Fruit fly (Drosophila melanogaster) whole organism, prepupa: ENCODE data around the gene CG14324.

Source experiments
- Blimp-1 ChIP-seq: fragments of 200-800 bp; sonication (Bioruptor generic); optimal IDR thresholded peaks from 3 replicates; lab custom pipeline; 2017; ENCODE audit warnings: missing biosample characterization, missing genetic modification characterization, mild to moderate bottlenecking, moderate library complexity, missing genetic modification reagents
- CG10631 ChIP-seq: fragments of 200-800 bp; sonication (Bioruptor generic); optimal IDR thresholded peaks from 2 replicates; lab custom pipeline; 2016; ENCODE audit warnings: missing biosample characterization, missing genetic modification characterization
- CG11294 ChIP-seq: fragments of 200-800 bp; sonication (Bioruptor generic); IDR thresholded peaks from 2 replicates; pipeline ENCODE4 v1.3.6; 2022; ENCODE audit warnings: missing biosample characterization, missing genetic modification characterization
- CG11762 ChIP-seq: fragments of 200-800 bp; sonication (Bioruptor generic); optimal IDR thresholded peaks from 3 replicates; lab custom pipeline; 2016; ENCODE audit warnings: missing biosample characterization, missing genetic modification characterization; ENCODE audit not compliant: insufficient read depth
- CG11902 ChIP-seq: fragments of 200-800 bp; sonication (Bioruptor generic); optimal IDR thresholded peaks from 3 replicates; lab custom pipeline; 2016; ENCODE audit warnings: missing biosample characterization, missing genetic modification characterization
- CG15336 ChIP-seq: fragments of 200-800 bp; sonication (Bioruptor generic); IDR thresholded peaks from 2 replicates; pipeline ENCODE4 v1.3.6; 2022; ENCODE audit warnings: missing biosample characterization, missing genetic modification characterization
- CG1621 ChIP-seq: fragments of 200-800 bp; sonication (Bioruptor generic); optimal IDR thresholded peaks from 3 replicates; lab custom pipeline; 2018; ENCODE audit warnings: missing biosample characterization, mild to moderate bottlenecking, missing genetic modification characterization
- CG31627 ChIP-seq: fragments of 200-800 bp; sonication (Bioruptor generic); optimal IDR thresholded peaks from 3 replicates; lab custom pipeline; 2016; ENCODE audit warnings: missing biosample characterization, missing genetic modification characterization
- CG32006 ChIP-seq: fragments of 200-800 bp; sonication (Bioruptor generic); optimal IDR thresholded peaks from 3 replicates; lab custom pipeline; 2017; ENCODE audit warnings: missing biosample characterization, mild to moderate bottlenecking, missing genetic modification characterization
- CG34406 ChIP-seq: fragments of 200-800 bp; sonication (Bioruptor generic); optimal IDR thresholded peaks from 3 replicates; lab custom pipeline; 2016; ENCODE audit warnings: missing biosample characterization, missing genetic modification characterization
- CG6792 ChIP-seq: fragments of 200-800 bp; sonication (Bioruptor generic); optimal IDR thresholded peaks from 3 replicates; lab custom pipeline; 2016; ENCODE audit warnings: missing biosample characterization, missing genetic modification characterization
- CG6808 ChIP-seq: fragments of 200-800 bp; sonication (Bioruptor generic); optimal IDR thresholded peaks from 3 replicates; lab custom pipeline; 2017; ENCODE audit warnings: missing biosample characterization, missing genetic modification characterization, mild to moderate bottlenecking, moderate library complexity, missing genetic modification reagents
- CG8119 ChIP-seq: fragments of 200-800 bp; sonication (Bioruptor generic); IDR thresholded peaks from 3 replicates; pipeline ENCODE4 v1.3.6; 2022; ENCODE audit warnings: missing biosample characterization, missing genetic modification characterization
- CG8319 ChIP-seq: fragments of 200-800 bp; sonication (Bioruptor generic); optimal IDR thresholded peaks from 3 replicates; lab custom pipeline; 2016; ENCODE audit warnings: missing biosample characterization, missing genetic modification characterization
- CG8632 ChIP-seq: fragments of 200-800 bp; sonication (Bioruptor generic); optimal IDR thresholded peaks from 3 replicates; lab custom pipeline; 2016; ENCODE audit warnings: missing biosample characterization, missing genetic modification characterization
- CG9139 ChIP-seq: fragments of 200-800 bp; sonication (Bioruptor generic); optimal IDR thresholded peaks from 3 replicates; lab custom pipeline; 2017; ENCODE audit warnings: missing biosample characterization, mild to moderate bottlenecking, missing genetic modification characterization
- Eip75B ChIP-seq: fragments of 200-800 bp; sonication (Bioruptor generic); optimal IDR thresholded peaks from 3 replicates; lab custom pipeline; 2016; ENCODE audit warnings: missing biosample characterization, missing genetic modification characterization
- Eip78C ChIP-seq: fragments of 200-800 bp; sonication (Bioruptor generic); peaks from one replicate; lab custom pipeline; 2016; ENCODE audit warnings: missing biosample characterization, missing genetic modification characterization
- Ets21C ChIP-seq: fragments of 200-800 bp; sonication (Bioruptor generic); optimal IDR thresholded peaks from 3 replicates; lab custom pipeline; 2016; ENCODE audit warnings: missing biosample characterization, missing genetic modification characterization
- Ets96B ChIP-seq: fragments of 200-800 bp; optimal IDR thresholded peaks from 2 replicates; lab custom pipeline; 2019; ENCODE audit warnings: missing biosample characterization, mild to moderate bottlenecking, missing genetic modification characterization, moderate library complexity
- Gug ChIP-seq: fragments of 200-800 bp; sonication (Bioruptor generic); IDR thresholded peaks from 2 replicates; pipeline ENCODE4 v1.3.6; 2022; ENCODE audit warnings: missing biosample characterization, missing genetic modification characterization
- Hr38 ChIP-seq: sonication (Bioruptor generic); optimal IDR thresholded peaks from 2 replicates; lab custom pipeline; 2016; ENCODE audit warnings: missing biosample characterization, missing genetic modification characterization
- Hr39 ChIP-seq: fragments of 200-800 bp; sonication (Bioruptor generic); optimal IDR thresholded peaks from 2 replicates; lab custom pipeline; 2016; ENCODE audit warnings: missing biosample characterization, missing genetic modification characterization
- Hr4 ChIP-seq: fragments of 200-800 bp; sonication (Bioruptor generic); optimal IDR thresholded peaks from 3 replicates; lab custom pipeline; 2016; ENCODE audit warnings: missing biosample characterization, missing genetic modification characterization
- Met ChIP-seq: fragments of 200-800 bp; sonication (Bioruptor generic); optimal IDR thresholded peaks from 3 replicates; lab custom pipeline; 2016; ENCODE audit warnings: missing biosample characterization, missing genetic modification characterization
- OdsH ChIP-seq: fragments of 200-800 bp; sonication (Bioruptor generic); optimal IDR thresholded peaks from 3 replicates; lab custom pipeline; 2016; ENCODE audit warnings: missing biosample characterization, missing genetic modification characterization
- Sox102F ChIP-seq: fragments of 200-800 bp; sonication (Bioruptor generic); optimal IDR thresholded peaks from 2 replicates; lab custom pipeline; 2016; ENCODE audit warnings: missing biosample characterization, mild to moderate bottlenecking, missing genetic modification characterization
- Sox14 ChIP-seq: fragments of 200-800 bp; sonication (Bioruptor generic); optimal IDR thresholded peaks from 3 replicates; lab custom pipeline; 2016; ENCODE audit warnings: missing biosample characterization, missing genetic modification characterization
- achi ChIP-seq: fragments of 200-800 bp; sonication (Bioruptor generic); optimal IDR thresholded peaks from 3 replicates; lab custom pipeline; 2016; ENCODE audit warnings: missing biosample characterization, missing genetic modification characterization
- acj6 ChIP-seq: fragments of 200-800 bp; sonication (Bioruptor generic); optimal IDR thresholded peaks from 3 replicates; lab custom pipeline; 2016; ENCODE audit warnings: missing biosample characterization, missing genetic modification characterization
- cyc ChIP-seq: fragments of 200-800 bp; sonication (Bioruptor generic); optimal IDR thresholded peaks from 3 replicates; lab custom pipeline; 2016; ENCODE audit warnings: missing biosample characterization, missing genetic modification characterization
- eg ChIP-seq: fragments of 200-800 bp; sonication (Bioruptor generic); IDR thresholded peaks from 3 replicates; pipeline ENCODE4 v1.3.6; 2022; ENCODE audit warnings: missing biosample characterization, missing genetic modification characterization
- esn ChIP-seq: fragments of 200-800 bp; sonication (Bioruptor generic); optimal IDR thresholded peaks from 2 replicates; lab custom pipeline; 2016; ENCODE audit warnings: missing biosample characterization, mild to moderate bottlenecking, missing genetic modification characterization, moderate library complexity
- fd59A ChIP-seq: fragments of 200-800 bp; sonication (Bioruptor generic); optimal IDR thresholded peaks from 2 replicates; lab custom pipeline; 2017; ENCODE audit warnings: missing biosample characterization, mild to moderate bottlenecking, missing genetic modification characterization, missing genetic modification reagents
- fkh ChIP-seq: fragments of 200-800 bp; sonication (Bioruptor generic); optimal IDR thresholded peaks from 3 replicates; lab custom pipeline; 2017; ENCODE audit warnings: missing biosample characterization, mild to moderate bottlenecking, missing genetic modification characterization, moderate library complexity
- lz ChIP-seq: fragments of 200-800 bp; sonication (Bioruptor generic); optimal IDR thresholded peaks from 3 replicates; lab custom pipeline; 2016; ENCODE audit warnings: missing biosample characterization, missing genetic modification characterization
- net ChIP-seq: fragments of 200-800 bp; sonication (Bioruptor generic); optimal IDR thresholded peaks from 3 replicates; lab custom pipeline; 2016; ENCODE audit warnings: missing biosample characterization, missing genetic modification characterization
- pdm3 ChIP-seq: fragments of 200-800 bp; sonication (Bioruptor generic); optimal IDR thresholded peaks from 3 replicates; lab custom pipeline; 2016; ENCODE audit warnings: missing biosample characterization, missing genetic modification characterization
- spab ChIP-seq: fragments of 200-800 bp; sonication (Bioruptor generic); optimal IDR thresholded peaks from 2 replicates; lab custom pipeline; 2017; ENCODE audit warnings: missing biosample characterization, mild to moderate bottlenecking, missing genetic modification characterization, missing genetic modification reagents
- ss ChIP-seq, 2 experiments: fragments of 200-800 bp; sonication (Bioruptor generic); optimal IDR thresholded peaks; 2 replicates in 1 of 2; 3 replicates in 1 of 2; lab custom pipeline; 2017 to 2018; ENCODE audit warnings: mild to moderate bottlenecking in 2 of 2, missing biosample characterization in 2 of 2, missing genetic modification characterization in 2 of 2, moderate library complexity in 1 of 2
- svp ChIP-seq: fragments of 200-800 bp; sonication (Bioruptor generic); peaks from one replicate; lab custom pipeline; 2016; ENCODE audit warnings: missing biosample characterization, missing genetic modification characterization
- topi ChIP-seq: fragments of 200-800 bp; sonication (Bioruptor generic); optimal IDR thresholded peaks from 3 replicates; lab custom pipeline; 2016; ENCODE audit warnings: missing biosample characterization, missing genetic modification characterization
- vri ChIP-seq: fragments of 200-800 bp; sonication (Bioruptor generic); optimal IDR thresholded peaks from 3 replicates; lab custom pipeline; 2016; ENCODE audit warnings: missing biosample characterization, mild to moderate bottlenecking, missing genetic modification characterization

Gene CG14324

DNA sequence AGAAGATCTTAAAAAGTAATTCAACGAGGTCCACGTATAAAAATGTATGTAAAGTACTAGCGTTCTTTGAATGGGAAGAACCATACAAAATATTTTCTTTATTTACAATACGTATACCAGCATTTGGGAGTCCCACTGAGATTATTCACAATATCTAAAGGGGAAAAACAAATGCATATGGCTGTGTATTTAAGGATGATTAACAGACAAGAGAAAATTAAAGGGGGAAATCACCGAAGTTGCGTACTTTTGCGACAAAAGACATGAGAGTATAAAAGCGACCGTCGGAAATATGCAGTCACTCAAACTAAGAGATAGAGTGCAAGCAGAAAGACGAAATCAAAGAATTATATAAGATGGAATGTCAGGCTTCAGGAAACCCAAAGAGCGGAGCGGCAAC is 6.4 kb upstream of the CG14324 start, which contains the start of gene AttD:
Gene AttD (plus strand): TSS at position 301 of the 400 bp plus-strand sequence.
- TF ChIP-seq Eip78C (GFP tag; lab: Kevin White, UChicago) (peak; percentile 25), CG6808 (GFP tag; lab: Kevin White, UChicago) (no peak)

DNA sequence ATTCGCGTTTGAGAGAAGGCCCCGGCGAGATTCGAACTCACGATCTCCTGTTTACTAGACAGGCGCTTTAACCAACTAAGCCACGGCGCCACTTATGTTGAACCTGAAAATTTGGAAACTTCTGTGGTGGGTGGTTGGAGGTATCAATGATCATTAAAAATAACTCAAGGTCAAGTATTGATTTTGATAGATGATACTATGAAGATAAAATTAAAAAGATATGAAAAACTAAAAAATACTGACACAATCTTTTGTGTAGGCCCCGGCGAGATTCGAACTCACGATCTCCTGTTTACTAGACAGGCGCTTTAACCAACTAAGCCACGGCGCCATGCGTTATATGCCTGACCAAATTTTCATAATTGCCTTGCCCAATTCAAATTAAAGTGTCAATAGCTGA is 6.0 kb upstream of the CG14324 start:
- TF ChIP-seq CG31627 (GFP tag; lab: Kevin White, UChicago) (no peak), vri (GFP tag; lab: Kevin White, UChicago) (no peak), CG1621 (tag; lab: Kevin White, UChicago) (no peak), svp (GFP tag; lab: Kevin White, UChicago) (peak; percentile 53), cyc (GFP tag; lab: Kevin White, UChicago) (no peak), fd59A (no peak), ss (GFP tag; optimal IDR thresholded peaks at IDR 0.05; lab: Kevin White, UChicago) (no peak), Eip78C (GFP tag; lab: Kevin White, UChicago) (peak; percentile 48)
- TF ChIP-seq, all 60 proteins: peak for 2

DNA sequence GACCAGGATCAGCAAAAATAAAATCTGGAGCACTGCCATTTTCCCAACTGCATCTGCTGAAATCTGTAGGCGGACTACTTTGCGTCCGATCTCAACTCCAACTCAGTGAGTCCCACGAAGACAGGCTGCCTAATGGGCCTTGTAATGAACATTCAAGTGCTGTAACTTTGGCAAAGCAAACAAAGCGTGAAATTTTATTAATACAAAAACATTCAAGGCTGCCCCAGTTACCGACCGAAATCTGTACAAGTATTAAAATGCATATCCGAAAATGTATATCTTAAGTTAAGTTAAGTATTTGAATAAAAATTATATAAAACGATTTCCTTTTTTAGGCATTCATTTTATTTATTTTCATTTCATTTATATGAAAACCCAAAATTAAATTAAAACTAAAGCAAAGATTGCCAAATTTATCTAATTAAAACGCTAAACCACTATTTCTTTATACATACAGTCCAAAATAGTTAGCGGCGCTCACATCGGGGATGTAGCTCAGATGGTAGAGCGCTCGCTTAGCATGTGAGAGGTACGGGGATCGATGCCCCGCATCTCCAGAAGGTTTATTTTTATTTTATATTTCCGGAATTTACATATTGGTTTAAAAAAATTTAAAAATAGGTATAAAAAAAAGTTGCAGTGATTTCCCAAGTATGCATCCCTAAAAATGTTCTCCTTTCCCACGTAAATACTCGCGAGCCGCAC is 3.6 kb upstream of the CG14324 start, which contains the start of gene CG14323:
Gene CG14323 (minus strand): TSS at position 51 of the 705 bp plus-strand sequence.
- peak; percentile 46 for TF ChIP-seq Eip78C (GFP tag; lab: Kevin White, UChicago)
- no peak for TF ChIP-seq Gug

DNA sequence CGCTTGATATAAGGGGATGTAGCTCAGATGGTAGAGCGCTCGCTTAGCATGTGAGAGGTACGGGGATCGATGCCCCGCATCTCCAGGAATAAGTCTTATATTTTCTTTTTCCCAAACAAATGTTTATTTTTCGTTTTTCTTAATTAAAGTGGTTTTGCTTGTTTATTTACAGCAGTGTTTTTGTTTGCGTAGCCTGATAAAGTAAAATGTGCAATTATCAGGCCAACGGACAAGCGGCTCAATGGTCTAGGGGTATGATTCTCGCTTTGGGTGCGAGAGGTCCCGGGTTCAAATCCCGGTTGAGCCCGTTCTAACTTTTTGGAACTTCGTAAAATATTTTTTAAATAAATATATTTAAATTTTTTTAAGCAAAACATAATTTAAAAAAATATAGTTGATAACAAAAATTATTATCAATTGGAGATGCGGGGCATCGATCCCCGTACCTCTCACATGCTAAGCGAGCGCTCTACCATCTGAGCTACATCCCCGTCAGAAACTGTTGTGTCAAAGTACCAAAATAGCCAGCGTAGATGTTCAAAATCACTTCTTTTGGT is 1.2 kb upstream of the CG14324 start:
- TF ChIP-seq Sox102F (GFP tag; lab: Kevin White, UChicago) = no peak
- no peak for TF ChIP-seq acj6 (GFP tag; lab: Kevin White, UChicago)
- peak; percentile 86 to 88 for TF ChIP-seq ss (GFP tag; optimal IDR thresholded peaks at IDR 0.05; lab: Kevin White, UChicago)
- TF ChIP-seq pdm3 (GFP tag; lab: Kevin White, UChicago) = peak; percentile 3
- no peak for TF ChIP-seq achi (GFP tag; lab: Kevin White, UChicago)
- TF ChIP-seq spab = peak; percentile 60
- TF ChIP-seq CG15336 (GFP tag; lab: Robert Waterston, UW) = peak; percentile 51
- TF ChIP-seq CG34406 = no peak
- peak; percentile 88 for TF ChIP-seq CG9139 (GFP tag; lab: Kevin White, UChicago)
- no peak for TF ChIP-seq Gug
- no peak for TF ChIP-seq Ets21C (GFP tag; lab: Kevin White, UChicago)
- TF ChIP-seq net (GFP tag; lab: Kevin White, UChicago) = peak; percentile 36
- TF ChIP-seq OdsH = no peak
- TF ChIP-seq vri (GFP tag; lab: Kevin White, UChicago) = peak; percentile 42
- TF ChIP-seq Hr38 (GFP tag; lab: Kevin White, UChicago) = no peak
- TF ChIP-seq Eip78C (GFP tag; lab: Kevin White, UChicago) = peak; percentile 85
- no peak for TF ChIP-seq Hr4 (GFP tag; lab: Kevin White, UChicago)
- TF ChIP-seq topi (GFP tag; lab: Kevin White, UChicago) = peak; percentile 0
- no peak for TF ChIP-seq CG11902 (GFP tag; lab: Kevin White, UChicago)
- no peak for TF ChIP-seq CG8319 (GFP tag; lab: Kevin White, UChicago)
- TF ChIP-seq CG32006 (GFP tag; lab: Kevin White, UChicago) = peak; percentile 33
- peak; percentile 50 for TF ChIP-seq Ets96B (tag; lab: Kevin White, UChicago)
- TF ChIP-seq lz (GFP tag; lab: Kevin White, UChicago) = no peak
- peak; percentile 78 for TF ChIP-seq fkh (GFP tag; lab: Kevin White, UChicago)
- no peak for TF ChIP-seq CG11294 (GFP tag; lab: Robert Waterston, UW)
- no peak for TF ChIP-seq CG8632
- no peak for TF ChIP-seq CG31627 (GFP tag; lab: Kevin White, UChicago)
- TF ChIP-seq cyc (GFP tag; lab: Kevin White, UChicago) = no peak
- TF ChIP-seq Hr39 (GFP tag; lab: Kevin White, UChicago) = no peak
- peak; percentile 10 for TF ChIP-seq Eip75B (GFP tag; lab: Kevin White, UChicago)
- peak; percentile 6 for TF ChIP-seq esn (GFP tag; lab: Kevin White, UChicago)
- TF ChIP-seq CG8119 (GFP tag; lab: Robert Waterston, UW) = peak; percentile 82
- no peak for TF ChIP-seq Blimp-1 (GFP tag; lab: Kevin White, UChicago)
- no peak for TF ChIP-seq CG10631
- TF ChIP-seq CG6792 (GFP tag; lab: Kevin White, UChicago) = no peak
- peak; percentile 92 for TF ChIP-seq eg (GFP tag; lab: Robert Waterston, UW)
- TF ChIP-seq CG11762 (GFP tag; lab: Kevin White, UChicago) = peak; percentile 32
- no peak for TF ChIP-seq Met
- no peak for TF ChIP-seq Sox14 (GFP tag; lab: Kevin White, UChicago)
